Worm (Caenorhabditis elegans): ENCODE data around the gene Y71H2AM.1.

- TF ChIP-seq unc-62 (GFP tag; optimal IDR thresholded peaks at IDR 0.05), result no peak
- TF ChIP-seq ztf-11 (tag; optimal IDR thresholded peaks at IDR 0.05), result no peak
Observed at ce11 chrIII:2811410-2811809, 15.5 kb upstream of the Y71H2AM.1 start.

All from whole organism, L3 larva.